Fruit fly (Drosophila melanogaster) whole organism: ENCODE data around the gene CCDC53.

Experiments
- CG8478 ChIP-seq: fragments of >200 bp; optimal IDR thresholded peaks from 2 replicates; lab custom pipeline; 2018; ENCODE audit warnings: inconsistent platforms
- Dll ChIP-seq: fragments of >200 bp; optimal IDR thresholded peaks from 2 replicates; lab custom pipeline; 2017
- EcR ChIP-seq, 2 experiments: fragments of >200 bp; optimal IDR thresholded peaks; 2 replicates each; lab custom pipeline; 2017; ENCODE audit warnings: missing biosample characterization in 2 of 2, missing genetic modification characterization in 2 of 2, missing genetic modification reagents in 2 of 2
- pan ChIP-seq: fragments of >200 bp; optimal IDR thresholded peaks from 2 replicates; lab custom pipeline; 2017
- psq ChIP-seq: fragments of >200 bp; optimal IDR thresholded peaks from 2 replicates; lab custom pipeline; 2017

DNA sequence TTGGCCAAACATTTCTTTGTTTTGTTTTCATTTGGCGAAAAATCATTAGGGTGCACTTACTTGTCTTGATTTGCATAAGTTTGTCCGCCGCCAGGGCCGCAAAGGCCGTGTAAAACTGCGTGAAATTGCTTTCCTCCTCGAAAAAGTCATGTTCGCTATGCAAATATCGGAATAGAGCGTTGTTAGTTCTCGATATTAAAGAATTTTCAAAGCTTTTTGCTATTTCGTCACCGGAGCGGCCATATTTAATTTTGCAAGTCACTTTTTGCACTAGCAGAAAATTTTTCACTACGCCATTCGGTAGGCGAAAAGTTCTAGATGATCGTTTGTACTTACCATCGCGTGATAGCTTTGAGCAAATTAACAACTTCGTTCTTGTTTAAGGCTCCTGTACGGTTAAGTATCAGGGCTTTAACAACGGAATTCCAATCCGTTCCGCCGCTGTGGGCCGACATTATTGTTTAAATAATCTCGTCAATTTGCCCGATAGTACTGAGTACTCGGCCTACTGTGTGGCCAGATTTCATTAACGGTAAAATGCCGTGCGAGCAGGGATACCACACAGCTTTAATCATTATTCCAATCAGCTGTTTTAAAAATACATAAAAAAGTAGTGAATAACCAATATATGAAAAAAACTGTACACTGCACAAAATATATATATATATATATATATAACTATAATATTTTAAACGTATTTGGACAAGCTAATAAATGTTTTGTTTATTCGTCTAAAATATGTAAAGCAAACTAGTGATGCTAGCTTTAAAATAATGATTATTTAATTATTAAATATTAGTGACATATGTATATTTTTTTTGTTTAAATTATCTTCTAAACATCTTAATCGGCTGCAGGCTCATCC lies 30.4 kb downstream of the CCDC53 start, which contains the start of gene poe:
- TF ChIP-seq CG8478 (no peak), psq (lab: Kevin White, UChicago) (no peak), pan (lab: Kevin White, UChicago) (no peak), EcR (GFP tag; optimal IDR thresholded peaks at IDR 0.05; lab: Kevin White, UChicago) (no peak), Dll (lab: Kevin White, UChicago) (no peak)
